Worm (Caenorhabditis elegans): ENCODE measurements around the gene T21D12.14.

The T21D12.14 gene

ce11 chrIV:299190-299589 lies 11.3 kb upstream of the T21D12.14 start:
- TF ChIP-seq ahr-1 (tag; optimal IDR thresholded peaks at IDR 0.05), result no peak
- TF ChIP-seq F13H6.1 (tag; optimal IDR thresholded peaks at IDR 0.05), result no peak
- no peak for TF ChIP-seq rnt-1 (tag; optimal IDR thresholded peaks at IDR 0.05)
- no peak for TF ChIP-seq npax-4 (tag; optimal IDR thresholded peaks at IDR 0.05)

ce11 chrIV:298204-298603 lies 10.3 kb upstream of the T21D12.14 start, which contains the start of gene pnp-1:
Gene pnp-1 (minus strand): TSS chrIV:298304.
- TF ChIP-seq ttx-3 (tag; optimal IDR thresholded peaks at IDR 0.05) (no peak), hlh-15 (tag; optimal IDR thresholded peaks at IDR 0.05) (no peak), gmeb-2 (tag; optimal IDR thresholded peaks at IDR 0.05) (no peak), sdc-2 (tag; optimal IDR thresholded peaks at IDR 0.05) (no peak), unc-3 (GFP tag; conservative IDR thresholded peaks at IDR 0.05) (no peak), unc-3 (tag; optimal IDR thresholded peaks at IDR 0.05) (no peak), F13H6.1 (tag; optimal IDR thresholded peaks at IDR 0.05) (no peak), pat-9 (tag; optimal IDR thresholded peaks at IDR 0.05) (no peak), ceh-48 (tag; optimal IDR thresholded peaks at IDR 0.05) (no peak), fkh-10 (GFP tag; optimal IDR thresholded peaks at IDR 0.05) (no peak), tbx-7 (tag; optimal IDR thresholded peaks at IDR 0.05) (no peak), odd-2 (tag; optimal IDR thresholded peaks at IDR 0.05) (no peak), lin-11 (tag; optimal IDR thresholded peaks at IDR 0.05) (no peak), ets-4 (tag; optimal IDR thresholded peaks at IDR 0.05) (no peak), pag-3 (tag; optimal IDR thresholded peaks at IDR 0.05; ENCODE audit: borderline replicate concordance) (no peak), unc-42 (tag; optimal IDR thresholded peaks at IDR 0.05) (no peak), dve-1 (tag; optimal IDR thresholded peaks at IDR 0.05) (no peak), ceh-30 (tag; optimal IDR thresholded peaks at IDR 0.05) (no peak), ceh-22 (tag; optimal IDR thresholded peaks at IDR 0.05) (no peak), hlh-6 (tag; optimal IDR thresholded peaks at IDR 0.05) (no peak)

ce11 chrIV:296849-297248 lies 8.9 kb upstream of the T21D12.14 start:
- TF ChIP-seq elt-2 (tag; optimal IDR thresholded peaks at IDR 0.05), result peak; percentile 20
- TF ChIP-seq lin-11 (tag; optimal IDR thresholded peaks at IDR 0.05), result no peak
- no peak for TF ChIP-seq unc-3 (GFP tag; conservative IDR thresholded peaks at IDR 0.05)
- TF ChIP-seq unc-3 (tag; optimal IDR thresholded peaks at IDR 0.05), result no peak

- TF ChIP-seq F13H6.1 (tag; optimal IDR thresholded peaks at IDR 0.05) (no peak), gmeb-2 (tag; optimal IDR thresholded peaks at IDR 0.05) (no peak), pqm-1 (tag; optimal IDR thresholded peaks at IDR 0.05) (no peak), pha-4 (tag; optimal IDR thresholded peaks at IDR 0.05) (no peak), elt-2 (tag; optimal IDR thresholded peaks at IDR 0.05) (peak; percentile 80), Y22D7AL.16 (tag; optimal IDR thresholded peaks at IDR 0.05) (no peak)
Observed at ce11 chrIV:295734-296201, 7.8 kb upstream of the T21D12.14 start.

ce11 chrIV:294737-295136 lies 6.8 kb upstream of the T21D12.14 start:
- TF ChIP-seq tbx-2 (tag; optimal IDR thresholded peaks at IDR 0.05) (no peak), ceh-30 (tag; optimal IDR thresholded peaks at IDR 0.05) (no peak), fkh-10 (GFP tag; optimal IDR thresholded peaks at IDR 0.05) (no peak), Y22D7AL.16 (tag; optimal IDR thresholded peaks at IDR 0.05) (no peak), hlh-15 (tag; optimal IDR thresholded peaks at IDR 0.05) (no peak)

- TF ChIP-seq pat-9 (tag; optimal IDR thresholded peaks at IDR 0.05) (no peak), nhr-232 (tag; optimal IDR thresholded peaks at IDR 0.05) (no peak), ceh-2 (tag; optimal IDR thresholded peaks at IDR 0.05) (no peak), unc-3 (GFP tag; conservative IDR thresholded peaks at IDR 0.05) (no peak), unc-3 (tag; optimal IDR thresholded peaks at IDR 0.05) (no peak), ama-1 (optimal IDR thresholded peaks at IDR 0.05) (no peak), mec-3 (tag; optimal IDR thresholded peaks at IDR 0.05; ENCODE audit: borderline replicate concordance) (no peak)
Observed at ce11 chrIV:293995-294700, 6.2 kb upstream of the T21D12.14 start.
